In the genomic region with DNA sequence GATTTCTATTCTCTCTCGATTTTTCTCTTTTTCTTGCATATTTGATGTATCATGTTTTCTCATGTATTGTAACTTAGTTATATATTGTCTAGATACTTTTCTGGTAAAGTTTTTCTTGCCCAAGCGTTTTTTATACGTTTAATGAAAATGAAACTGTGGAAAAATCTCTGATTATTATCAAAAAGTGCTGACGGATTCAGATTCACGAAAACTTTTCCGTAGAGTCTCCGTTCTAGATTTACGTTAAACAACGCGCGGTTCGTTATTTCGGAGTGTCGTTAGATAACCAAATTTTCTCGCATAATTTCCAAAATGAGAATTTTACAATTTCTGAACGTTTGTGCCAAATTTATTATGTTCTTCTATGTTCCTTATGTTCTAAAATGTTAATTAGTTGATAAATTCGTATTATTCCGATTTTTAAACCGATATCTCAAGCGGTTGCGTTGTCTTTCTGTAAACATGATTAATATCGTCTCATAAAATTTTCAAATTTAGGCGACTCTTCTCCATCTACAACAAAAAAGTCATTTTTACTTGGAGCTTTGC, we compare ENCODE assay signal across 8 worm cellular contexts.
TF ChIP-seq lines count a peak whose summit lies in the region.

TSS of gene ptp-2 (plus strand) at position 499 of the 549 bp plus-strand sequence.

TF ChIP-seq in whole organism, L1 larva, 84 proteins besides CTCF, POLR2A, EP300 and RAD21 (continues in another document):
- TF ChIP-seq unc-86 (tag; optimal IDR thresholded peaks at IDR 0.05; lab: Kevin White, UChicago) (no peak), lin-14 (GFP tag; optimal IDR thresholded peaks at IDR 0.05; lab: Kevin White, UChicago) (peak; percentile 57), lin-15B (tag; optimal IDR thresholded peaks at IDR 0.05; lab: Kevin White, UChicago) (no peak), fos-1 (tag; optimal IDR thresholded peaks at IDR 0.05; lab: Kevin White, UChicago) (no peak), ceh-82 (tag; optimal IDR thresholded peaks at IDR 0.05; lab: Kevin White, UChicago) (peak in 1 of 3 experiments; percentile 24), snpc-4 (tag; optimal IDR thresholded peaks at IDR 0.05; lab: Kevin White, UChicago) (no peak), nhr-47 (tag; optimal IDR thresholded peaks at IDR 0.05; lab: Kevin White, UChicago) (peak; percentile 56), tbx-2 (tag; optimal IDR thresholded peaks at IDR 0.05; lab: Kevin White, UChicago) (peak; percentile 10), dsc-1 (tag; optimal IDR thresholded peaks at IDR 0.05; lab: Kevin White, UChicago) (no peak), rnt-1 (tag; optimal IDR thresholded peaks at IDR 0.05; lab: Kevin White, UChicago) (peak; percentile 44), ets-5 (GFP tag; IDR thresholded peaks at IDR 0.05; lab: Robert Waterston, UW) (no peak)

TF ChIP-seq in whole organism, L2 larva, 48 proteins besides CTCF, POLR2A, EP300 and RAD21 (continues in another document):
- TF ChIP-seq nhr-21 (tag; optimal IDR thresholded peaks at IDR 0.05; lab: Kevin White, UChicago) (no peak), mab-5 (tag; optimal IDR thresholded peaks at IDR 0.05; lab: Kevin White, UChicago) (no peak), fos-1 (tag; optimal IDR thresholded peaks at IDR 0.05; lab: Kevin White, UChicago) (no peak), lsy-2 (tag; optimal IDR thresholded peaks at IDR 0.05; lab: Kevin White, UChicago) (peak in 1 of 2 experiments; percentile 66), egl-27 (tag; optimal IDR thresholded peaks at IDR 0.05; lab: Kevin White, UChicago) (no peak), C34F6.9 (tag; optimal IDR thresholded peaks at IDR 0.05; lab: Kevin White, UChicago) (peak; percentile 69), nhr-129 (tag; optimal IDR thresholded peaks at IDR 0.05; lab: Kevin White, UChicago) (peak; percentile 38), lin-13 (GFP tag; optimal IDR thresholded peaks at IDR 0.05; lab: Kevin White, UChicago) (peak; percentile 19), elt-1 (tag; optimal IDR thresholded peaks at IDR 0.05; lab: Kevin White, UChicago) (no peak), ztf-4 (tag; optimal IDR thresholded peaks at IDR 0.05; lab: Kevin White, UChicago) (peak; percentile 49), ama-1 (optimal IDR thresholded peaks at IDR 0.05; lab: Kevin White, UChicago) (peak; percentile 19)

TF ChIP-seq in whole organism, L3 larva, 47 proteins besides CTCF, POLR2A, EP300 and RAD21 (continues in another document):
- TF ChIP-seq mdl-1 (tag; optimal IDR thresholded peaks at IDR 0.05; lab: Kevin White, UChicago) (no peak), nhr-67 (tag; optimal IDR thresholded peaks at IDR 0.05; lab: Kevin White, UChicago) (no peak), nhr-23 (tag; optimal IDR thresholded peaks at IDR 0.05; lab: Kevin White, UChicago) (peak; percentile 41), nhr-77 (tag; optimal IDR thresholded peaks at IDR 0.05; lab: Kevin White, UChicago) (no peak), lsy-12 (tag; optimal IDR thresholded peaks at IDR 0.05; lab: Kevin White, UChicago) (no peak), sea-2 (GFP tag; optimal IDR thresholded peaks at IDR 0.05; lab: Kevin White, UChicago) (no peak), ztf-11 (tag; optimal IDR thresholded peaks at IDR 0.05; lab: Kevin White, UChicago) (no peak), nhr-25 (tag; optimal IDR thresholded peaks at IDR 0.05; lab: Kevin White, UChicago) (no peak), egl-5 (tag; optimal IDR thresholded peaks at IDR 0.05; lab: Kevin White, UChicago) (no peak), elt-2 (tag; optimal IDR thresholded peaks at IDR 0.05; lab: Kevin White, UChicago) (peak; percentile 0), lin-39 (tag; optimal IDR thresholded peaks at IDR 0.05; lab: Kevin White, UChicago) (no peak)

TF ChIP-seq in whole organism, L4 larva, 104 proteins besides CTCF, POLR2A, EP300 and RAD21 (continues in another document):
- TF ChIP-seq unc-62 (GFP tag; optimal IDR thresholded peaks at IDR 0.05 in 1 of 2; lab: Kevin White, UChicago) (peak in 1 of 2 experiments; percentile 70), unc-62 (tag; optimal IDR thresholded peaks at IDR 0.05; lab: Kevin White, UChicago) (no peak), ztf-11 (tag; optimal IDR thresholded peaks at IDR 0.05; lab: Kevin White, UChicago) (no peak), mes-2 (tag; optimal IDR thresholded peaks at IDR 0.05; lab: Kevin White, UChicago; ENCODE audit: poor library complexity, severe bottlenecking) (peak; percentile 65), ZK337.2 (GFP tag; IDR thresholded peaks at IDR 0.05; lab: Robert Waterston, UW) (no peak), egl-43 (GFP tag; IDR thresholded peaks at IDR 0.05; lab: Robert Waterston, UW) (no peak), Y48G9A.11 (GFP tag; IDR thresholded peaks at IDR 0.05; lab: Robert Waterston, UW) (peak; percentile 93), F44E2.7 (GFP tag; IDR thresholded peaks at IDR 0.05; lab: Robert Waterston, UW) (no peak), pqm-1 (tag; optimal IDR thresholded peaks at IDR 0.05; lab: Kevin White, UChicago) (no peak), nhr-10 (tag; optimal IDR thresholded peaks at IDR 0.05; lab: Kevin White, UChicago) (no peak), lin-15B (tag; optimal IDR thresholded peaks at IDR 0.05; lab: Kevin White, UChicago) (no peak)

TF ChIP-seq in whole organism, late embryonic, 69 proteins besides CTCF, POLR2A, EP300 and RAD21:
- no peak for TF ChIP-seq nhr-11 (tag; optimal IDR thresholded peaks at IDR 0.05; lab: Kevin White, UChicago)
- TF ChIP-seq unc-3 (GFP tag; conservative IDR thresholded peaks at IDR 0.05; lab: Robert Waterston, UW): 0 out of 2 replicates have a peak, but pooled peaks have one; percentile 8
- no peak for TF ChIP-seq unc-3 (tag; optimal IDR thresholded peaks at IDR 0.05; lab: Kevin White, UChicago)
- TF ChIP-seq ets-4 (tag; optimal IDR thresholded peaks at IDR 0.05; lab: Kevin White, UChicago): peak; percentile 27
- no peak for TF ChIP-seq ceh-22 (tag; optimal IDR thresholded peaks at IDR 0.05; lab: Kevin White, UChicago)
- TF ChIP-seq elt-2 (tag; optimal IDR thresholded peaks at IDR 0.05; lab: Kevin White, UChicago): peak; percentile 21
- peak; percentile 36 for TF ChIP-seq ceh-31 (tag; optimal IDR thresholded peaks at IDR 0.05; lab: Kevin White, UChicago)
- TF ChIP-seq unc-42 (tag; optimal IDR thresholded peaks at IDR 0.05; lab: Kevin White, UChicago): peak; percentile 81
- peak; percentile 41 for TF ChIP-seq hlh-30 (tag; optimal IDR thresholded peaks at IDR 0.05; lab: Kevin White, UChicago; ENCODE audit: insufficient read depth)

TF ChIP-seq in whole organism, midembryonic, 9 proteins besides CTCF, POLR2A, EP300 and RAD21:
- TF ChIP-seq cog-1 (tag; optimal IDR thresholded peaks at IDR 0.05; lab: Kevin White, UChicago) (no peak), flt-1 (GFP tag; IDR thresholded peaks at IDR 0.05; lab: Robert Waterston, UW) (0 out of 2 replicates have a peak, but pooled peaks have one; percentile 27)

TF ChIP-seq in whole organism, mixed stage, embryonic, 35 proteins besides CTCF, POLR2A, EP300 and RAD21:
- TF ChIP-seq snpc-4 (tag; optimal IDR thresholded peaks at IDR 0.05; lab: Kevin White, UChicago) (no peak), ces-1 (GFP tag; optimal IDR thresholded peaks at IDR 0.05; lab: Kevin White, UChicago) (peak; percentile 91), nhr-237 (tag; optimal IDR thresholded peaks at IDR 0.05; lab: Kevin White, UChicago) (peak; percentile 13)

TF ChIP-seq in whole organism, young adult, 124 proteins besides CTCF, POLR2A, EP300 and RAD21:
- TF ChIP-seq snpc-4 (GFP tag; optimal IDR thresholded peaks at IDR 0.05; lab: Kevin White, UChicago) (no peak), snpc-4 (tag; optimal IDR thresholded peaks at IDR 0.05; lab: Kevin White, UChicago) (peak in 1 of 4 experiments; percentile 0), F23B12.7 (tag; optimal IDR thresholded peaks at IDR 0.05; lab: Kevin White, UChicago; ENCODE audit: insufficient read depth) (peak; percentile 42), B0019.2 (GFP tag; conservative IDR thresholded peaks at IDR 0.05; lab: Robert Waterston, UW) (no peak), bed-1 (GFP tag; IDR thresholded peaks at IDR 0.05; lab: Robert Waterston, UW) (no peak), ceh-100 (GFP tag; IDR thresholded peaks at IDR 0.05; lab: Robert Waterston, UW) (peak; percentile 75), ama-1 (optimal IDR thresholded peaks at IDR 0.05; lab: Kevin White, UChicago) (no peak), ama-1 (GFP tag; optimal IDR thresholded peaks at IDR 0.05; lab: Kevin White, UChicago) (peak in 1 of 2 experiments; percentile 19), tbx-9 (tag; optimal IDR thresholded peaks at IDR 0.05; lab: Kevin White, UChicago; ENCODE audit: borderline replicate concordance) (no peak), cebp-1 (GFP tag; IDR thresholded peaks at IDR 0.05; lab: Robert Waterston, UW) (no peak), cebp-1 (tag; optimal IDR thresholded peaks at IDR 0.05; lab: Kevin White, UChicago) (peak; percentile 17), attf-5 (GFP tag; optimal IDR thresholded peaks at IDR 0.05; lab: Kevin White, UChicago) (no peak), attf-3 (GFP tag; conservative IDR thresholded peaks at IDR 0.05; lab: Robert Waterston, UW) (peak; percentile 95), F49E8.2 (tag; optimal IDR thresholded peaks at IDR 0.05; lab: Kevin White, UChicago; ENCODE audit: insufficient read depth) (no peak), ceh-40 (GFP tag; IDR thresholded peaks at IDR 0.05; lab: Robert Waterston, UW) (no peak), Y67H2A.10 (GFP tag; conservative IDR thresholded peaks at IDR 0.05; lab: Robert Waterston, UW) (no peak)
